Worm (Caenorhabditis elegans): ENCODE measurements around the gene pfd-4.

- no peak for TF ChIP-seq che-1 (tag; optimal IDR thresholded peaks at IDR 0.05)
- TF ChIP-seq elt-2 (tag; optimal IDR thresholded peaks at IDR 0.05): no peak
- no peak for TF ChIP-seq gmeb-2 (tag; optimal IDR thresholded peaks at IDR 0.05)
These were observed 17.7 kb downstream of the pfd-4 start, which contains the start of gene sart-3 for ce11 chrIV:11332751-11333150.

All from whole organism, late embryonic.